Worm (Caenorhabditis elegans) whole organism, late embryonic: ENCODE results near the gene rpc-11.

Experiments used
- C08G9.2 ChIP-seq: sonication (generic microtip); optimal IDR thresholded peaks from 2 replicates; lab custom pipeline; 2016; ENCODE audit warnings: mild to moderate bottlenecking, missing genetic modification characterization, moderate library complexity, missing compliant biosample characterization
- C38D4.7 ChIP-seq: fragments of 200-800 bp; sonication (Bioruptor generic); optimal IDR thresholded peaks from 2 replicates; lab custom pipeline; 2018; ENCODE audit warnings: mild to moderate bottlenecking, missing genetic modification characterization, moderate library complexity, missing compliant biosample characterization
- F13H6.1 ChIP-seq: sonication (generic microtip); optimal IDR thresholded peaks from 2 replicates; lab custom pipeline; 2016; ENCODE audit warnings: missing genetic modification characterization, missing compliant biosample characterization
- T23F11.4 ChIP-seq: fragments of 200-800 bp; sonication (Bioruptor generic); optimal IDR thresholded peaks from 2 replicates; lab custom pipeline; 2018; ENCODE audit warnings: mild to moderate bottlenecking, missing genetic modification characterization, missing compliant biosample characterization
- Y22D7AL.16 ChIP-seq: sonication (generic microtip); optimal IDR thresholded peaks from 2 replicates; lab custom pipeline; 2016; ENCODE audit warnings: missing genetic modification characterization, missing compliant biosample characterization
- ahr-1 ChIP-seq: sonication (generic microtip); optimal IDR thresholded peaks from 2 replicates; lab custom pipeline; 2016; ENCODE audit warnings: missing genetic modification characterization, missing compliant biosample characterization
- ceh-14 ChIP-seq: sonication (generic microtip); optimal IDR thresholded peaks from 2 replicates; lab custom pipeline; 2016; ENCODE audit warnings: missing genotype, missing genetic modification characterization, missing compliant biosample characterization
- ceh-22 ChIP-seq: sonication (generic microtip); optimal IDR thresholded peaks from 2 replicates; lab custom pipeline; 2017; ENCODE audit warnings: missing biosample characterization, missing genetic modification characterization
- ceh-24 ChIP-seq: sonication (generic microtip); optimal IDR thresholded peaks from 2 replicates; lab custom pipeline; 2016; ENCODE audit warnings: mild to moderate bottlenecking, missing genetic modification characterization, missing compliant biosample characterization
- ceh-30 ChIP-seq: fragments of 150-350 bp; optimal IDR thresholded peaks from 2 replicates; lab custom pipeline; 2014; ENCODE audit warnings: missing biosample characterization, missing genetic modification characterization
- ceh-31 ChIP-seq: sonication (generic microtip); optimal IDR thresholded peaks from 2 replicates; lab custom pipeline; 2016; ENCODE audit warnings: missing genetic modification characterization, missing compliant biosample characterization
- ceh-48 ChIP-seq: sonication (generic microtip); optimal IDR thresholded peaks from 2 replicates; lab custom pipeline; 2016; ENCODE audit warnings: missing genetic modification characterization, inconsistent platforms, missing compliant biosample characterization
- ceh-6 ChIP-seq: fragments of 200-800 bp; sonication (Bioruptor generic); optimal IDR thresholded peaks from 2 replicates; lab custom pipeline; 2018; ENCODE audit warnings: mild to moderate bottlenecking, missing genetic modification characterization, missing compliant biosample characterization
- ceh-9 ChIP-seq: sonication (generic microtip); optimal IDR thresholded peaks from 2 replicates; lab custom pipeline; 2016; ENCODE audit warnings: mild to moderate bottlenecking, missing genetic modification characterization, inconsistent platforms, missing compliant biosample characterization
- che-1 ChIP-seq: sonication (generic microtip); optimal IDR thresholded peaks from 2 replicates; lab custom pipeline; 2016; ENCODE audit warnings: mild to moderate bottlenecking, missing genetic modification characterization, missing compliant biosample characterization
- dve-1 ChIP-seq: sonication (generic microtip); optimal IDR thresholded peaks from 2 replicates; lab custom pipeline; 2017; ENCODE audit warnings: antibody characterized with exemption, mild to moderate bottlenecking, missing genetic modification characterization, missing compliant biosample characterization
- elt-2 ChIP-seq: sonication (generic microtip); optimal IDR thresholded peaks from 2 replicates; lab custom pipeline; 2016; ENCODE audit warnings: missing genetic modification reagents, missing genetic modification characterization, missing compliant biosample characterization
- eyg-1 ChIP-seq: sonication (generic microtip); optimal IDR thresholded peaks from 2 replicates; lab custom pipeline; 2016; ENCODE audit warnings: missing genotype, missing genetic modification characterization, missing compliant biosample characterization
- fax-1 ChIP-seq: sonication (generic microtip); optimal IDR thresholded peaks from 2 replicates; lab custom pipeline; 2016; ENCODE audit warnings: missing genotype, missing genetic modification characterization, missing compliant biosample characterization
- fkh-6 ChIP-seq: sonication (generic microtip); optimal IDR thresholded peaks from 2 replicates; lab custom pipeline; 2016; ENCODE audit warnings: missing genetic modification characterization, missing compliant biosample characterization
- hlh-15 ChIP-seq: sonication (generic microtip); optimal IDR thresholded peaks from 2 replicates; lab custom pipeline; 2016; ENCODE audit warnings: missing genetic modification characterization, missing compliant biosample characterization
- hlh-30 ChIP-seq: sonication (generic microtip); optimal IDR thresholded peaks from 2 replicates; lab custom pipeline; 2017; ENCODE audit warnings: antibody characterized with exemption, missing genetic modification characterization, missing compliant biosample characterization; ENCODE audit not compliant: insufficient read depth
- lim-6 ChIP-seq: sonication (generic microtip); optimal IDR thresholded peaks from 2 replicates; lab custom pipeline; 2016; ENCODE audit warnings: missing genetic modification characterization, missing compliant biosample characterization
- lin-11 ChIP-seq: fragments of 200-800 bp; sonication (Bioruptor generic); optimal IDR thresholded peaks from 2 replicates; lab custom pipeline; 2018; ENCODE audit warnings: mild to moderate bottlenecking, missing genetic modification characterization, missing compliant biosample characterization
- mec-3 ChIP-seq: sonication (generic microtip); optimal IDR thresholded peaks from 2 replicates; lab custom pipeline; 2016; ENCODE audit warnings: borderline replicate concordance, missing genetic modification characterization, missing compliant biosample characterization
- pat-9 ChIP-seq: fragments of 200-800 bp; sonication (Bioruptor generic); optimal IDR thresholded peaks from 2 replicates; lab custom pipeline; 2018; ENCODE audit warnings: mild to moderate bottlenecking, missing genetic modification characterization, moderate library complexity, missing compliant biosample characterization
- pha-4 ChIP-seq: fragments of 150-350 bp; optimal IDR thresholded peaks from 2 replicates; lab custom pipeline; 2018; ENCODE audit warnings: missing biosample characterization, missing genetic modification reagents, missing genetic modification characterization
- pros-1 ChIP-seq: fragments of 150-350 bp; optimal IDR thresholded peaks from 2 replicates; lab custom pipeline; 2014; ENCODE audit warnings: missing biosample characterization, missing genetic modification reagents, missing genetic modification characterization
- ref-2 ChIP-seq: sonication (generic microtip); optimal IDR thresholded peaks from 2 replicates; lab custom pipeline; 2016; ENCODE audit warnings: missing genetic modification characterization, missing compliant biosample characterization
- sox-2 ChIP-seq: fragments of 200-800 bp; sonication (Bioruptor generic); IDR thresholded peaks from 2 replicates; pipeline ENCODE4 v1.3.6; 2022; ENCODE audit warnings: missing genetic modification reagents, missing genetic modification characterization, missing compliant biosample characterization
- tbx-7 ChIP-seq: sonication (generic microtip); optimal IDR thresholded peaks from 2 replicates; lab custom pipeline; 2016; ENCODE audit warnings: missing genotype, missing genetic modification characterization, missing compliant biosample characterization
- unc-86 ChIP-seq: sonication (generic microtip); optimal IDR thresholded peaks from 2 replicates; lab custom pipeline; 2016; ENCODE audit warnings: missing genetic modification characterization, missing compliant biosample characterization
- zip-5 ChIP-seq: sonication (generic microtip); optimal IDR thresholded peaks from 2 replicates; lab custom pipeline; 2016; ENCODE audit warnings: missing genetic modification characterization, missing compliant biosample characterization
- ztf-16 ChIP-seq: sonication (generic microtip); optimal IDR thresholded peaks from 2 replicates; lab custom pipeline; 2017; ENCODE audit warnings: missing genetic modification characterization, missing compliant biosample characterization

The rpc-11 gene

ce11 chrIV:1408137-1408536, 1.7 kb downstream of the rpc-11 start:
- no peak for TF ChIP-seq fkh-6 (tag; lab: Kevin White, UChicago)
- peak; percentile 91 for TF ChIP-seq ceh-48 (tag; lab: Kevin White, UChicago)
- no peak for TF ChIP-seq lin-11 (tag; lab: Kevin White, UChicago)
- no peak for TF ChIP-seq che-1 (tag; lab: Kevin White, UChicago)

- TF ChIP-seq lim-6: no peak
- no peak for TF ChIP-seq C08G9.2 (tag; lab: Kevin White, UChicago)
- no peak for TF ChIP-seq hlh-15 (tag; lab: Kevin White, UChicago)
- TF ChIP-seq lin-11 (tag; lab: Kevin White, UChicago): no peak
- no peak for TF ChIP-seq fax-1 (tag; lab: Kevin White, UChicago)
- no peak for TF ChIP-seq ceh-30 (tag; lab: Kevin White, UChicago)
- TF ChIP-seq Y22D7AL.16 (tag; lab: Kevin White, UChicago): no peak
- TF ChIP-seq ceh-22 (tag; lab: Kevin White, UChicago): no peak
- no peak for TF ChIP-seq sox-2
- TF ChIP-seq mec-3 (tag; lab: Kevin White, UChicago): no peak
These were observed 2.3 kb downstream of the rpc-11 start for ce11 chrIV:1407507-1407906.

- TF ChIP-seq C38D4.7 (GFP tag; lab: Kevin White, UChicago) (no peak), ahr-1 (tag; lab: Kevin White, UChicago) (no peak), dve-1 (tag; lab: Kevin White, UChicago) (no peak), pat-9 (tag; lab: Kevin White, UChicago) (no peak)
- TF ChIP-seq, all 69 proteins: peak for 0
These were observed 2.8 kb downstream of the rpc-11 start for ce11 chrIV:1407049-1407448.

- TF ChIP-seq tbx-7 (tag; lab: Kevin White, UChicago): no peak
- no peak for TF ChIP-seq T23F11.4 (GFP tag; lab: Kevin White, UChicago)
- no peak for TF ChIP-seq ceh-9
- no peak for TF ChIP-seq ceh-6 (GFP tag; lab: Kevin White, UChicago)
- TF ChIP-seq eyg-1 (tag; lab: Kevin White, UChicago): no peak
- no peak for TF ChIP-seq hlh-30 (tag; lab: Kevin White, UChicago)
- TF ChIP-seq F13H6.1 (tag; lab: Kevin White, UChicago): no peak
- TF ChIP-seq pros-1 (tag; lab: Kevin White, UChicago): no peak
- no peak for TF ChIP-seq ztf-16 (tag; lab: Kevin White, UChicago)
- no peak for TF ChIP-seq pha-4 (tag; lab: Kevin White, UChicago)
- no peak for TF ChIP-seq lim-6
- TF ChIP-seq ceh-31 (tag; lab: Kevin White, UChicago): no peak
- no peak for TF ChIP-seq ceh-24
These were observed 3.6 kb downstream of the rpc-11 start, which contains the start of gene spp-31 for ce11 chrIV:1406267-1406666. Gene spp-31, plus strand, starts transcription at chrIV:1406567.

- TF ChIP-seq zip-5 (tag; lab: Kevin White, UChicago) (no peak), ceh-30 (tag; lab: Kevin White, UChicago) (no peak), elt-2 (tag; lab: Kevin White, UChicago) (peak; percentile 69)
These were observed 4.1 kb downstream of the rpc-11 start for ce11 chrIV:1405780-1406179.

- TF ChIP-seq ztf-16 (tag; lab: Kevin White, UChicago): no peak
- TF ChIP-seq pha-4 (tag; lab: Kevin White, UChicago): no peak
- no peak for TF ChIP-seq ref-2 (tag; lab: Kevin White, UChicago)
- no peak for TF ChIP-seq fkh-6 (tag; lab: Kevin White, UChicago)
- no peak for TF ChIP-seq pat-9 (tag; lab: Kevin White, UChicago)
- TF ChIP-seq che-1 (tag; lab: Kevin White, UChicago): no peak
- TF ChIP-seq ceh-14 (tag; lab: Kevin White, UChicago): no peak
- TF ChIP-seq unc-86 (tag; lab: Kevin White, UChicago): no peak
- no peak for TF ChIP-seq tbx-7 (tag; lab: Kevin White, UChicago)
- TF ChIP-seq Y22D7AL.16 (tag; lab: Kevin White, UChicago): no peak
- no peak for TF ChIP-seq ceh-31 (tag; lab: Kevin White, UChicago)
- TF ChIP-seq, all 69 proteins: peak for 0
These were observed 5.9 kb downstream of the rpc-11 start for ce11 chrIV:1403960-1404359.
